Fruit fly (Drosophila melanogaster): ENCODE measurements around the gene CG40486.

DNA sequence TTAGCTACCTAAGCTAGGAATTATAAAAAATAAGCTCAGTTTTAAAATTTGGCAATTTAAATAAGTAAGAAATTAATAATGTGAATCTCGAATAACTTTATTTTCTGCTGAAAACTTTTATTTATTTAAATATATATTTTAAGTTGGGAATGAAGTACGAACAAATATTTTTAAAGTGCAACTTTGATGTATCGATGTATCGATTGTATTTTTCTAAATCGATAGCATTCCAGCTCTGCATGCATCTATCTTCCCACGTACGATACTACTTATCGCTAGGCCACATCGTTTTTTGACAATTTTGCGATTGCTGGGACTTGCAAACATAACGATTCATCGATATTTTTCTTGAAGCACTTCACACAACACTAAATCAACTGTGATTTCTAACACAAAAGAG lies 47.5 kb upstream of the CG40486 start:
- TF ChIP-seq EcR (GFP tag; optimal IDR thresholded peaks at IDR 0.05) (no peak), CG8478 (optimal IDR thresholded peaks at IDR 0.05) (no peak), pan (optimal IDR thresholded peaks at IDR 0.05) (no peak), usp (GFP tag; optimal IDR thresholded peaks at IDR 0.05) (no peak), psq (optimal IDR thresholded peaks at IDR 0.05) (no peak)
